Worm (Caenorhabditis elegans): Measurements from ENCODE around the gene fbxa-35.
A peak's percentile ranks its signal among the peaks of the same experiment; 100 is the strongest.

Gene fbxa-35

DNA sequence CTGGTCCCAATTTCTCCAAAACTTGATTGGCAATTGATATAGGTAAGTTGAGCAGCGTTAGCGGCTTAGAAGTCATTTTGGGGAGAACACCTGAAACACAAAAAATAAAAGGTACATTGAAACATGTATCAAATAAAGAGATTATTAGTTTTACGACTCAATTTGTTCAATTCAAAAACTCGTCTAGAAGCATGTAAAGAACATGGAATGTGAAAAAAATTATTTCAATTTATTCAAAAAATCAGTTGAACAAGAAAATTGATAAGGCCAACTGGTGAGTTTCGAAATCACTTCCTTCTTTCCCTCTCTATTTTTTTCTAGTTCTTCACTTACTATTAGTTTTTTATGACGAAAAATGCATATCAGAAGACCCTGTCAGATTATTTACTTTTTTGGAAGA is 20.0 kb upstream of the fbxa-35 start, which contains the start of gene fbxa-30:
TSS of gene fbxa-30 (minus strand) at position 101 of the 400 bp plus-strand sequence.
- TF ChIP-seq xbp-1 (tag; optimal IDR thresholded peaks at IDR 0.05): no peak
- TF ChIP-seq swsn-7 (tag; optimal IDR thresholded peaks at IDR 0.05): no peak
- TF ChIP-seq dsc-1 (tag; optimal IDR thresholded peaks at IDR 0.05): no peak
- TF ChIP-seq hlh-17 (GFP tag; optimal IDR thresholded peaks at IDR 0.05; ENCODE audit: borderline replicate concordance): no peak
- no peak for TF ChIP-seq ets-5 (GFP tag; IDR thresholded peaks at IDR 0.05)
- no peak for TF ChIP-seq Y116A8C.19 (tag; optimal IDR thresholded peaks at IDR 0.05; ENCODE audit: borderline replicate concordance)
- TF ChIP-seq jun-1 (tag; optimal IDR thresholded peaks at IDR 0.05): no peak
- no peak for TF ChIP-seq nhr-19 (GFP tag; conservative IDR thresholded peaks at IDR 0.05)
- no peak for TF ChIP-seq ztf-11 (tag; optimal IDR thresholded peaks at IDR 0.05)
- TF ChIP-seq hlh-4 (tag; optimal IDR thresholded peaks at IDR 0.05): no peak
- TF ChIP-seq nhr-20 (tag; optimal IDR thresholded peaks at IDR 0.05): no peak
- no peak for TF ChIP-seq lin-13 (GFP tag; optimal IDR thresholded peaks at IDR 0.05)
- no peak for TF ChIP-seq pax-3 (tag; optimal IDR thresholded peaks at IDR 0.05)
- no peak for TF ChIP-seq pag-3 (tag; optimal IDR thresholded peaks at IDR 0.05; ENCODE audit: borderline replicate concordance, insufficient read depth)
- TF ChIP-seq lsy-2 (tag; optimal IDR thresholded peaks at IDR 0.05): no peak
- TF ChIP-seq elt-2 (tag; optimal IDR thresholded peaks at IDR 0.05): no peak
- TF ChIP-seq nhr-71 (tag; optimal IDR thresholded peaks at IDR 0.05): no peak
- no peak for TF ChIP-seq snpc-4 (tag; optimal IDR thresholded peaks at IDR 0.05)
- no peak for TF ChIP-seq aha-1 (tag; optimal IDR thresholded peaks at IDR 0.05)

DNA sequence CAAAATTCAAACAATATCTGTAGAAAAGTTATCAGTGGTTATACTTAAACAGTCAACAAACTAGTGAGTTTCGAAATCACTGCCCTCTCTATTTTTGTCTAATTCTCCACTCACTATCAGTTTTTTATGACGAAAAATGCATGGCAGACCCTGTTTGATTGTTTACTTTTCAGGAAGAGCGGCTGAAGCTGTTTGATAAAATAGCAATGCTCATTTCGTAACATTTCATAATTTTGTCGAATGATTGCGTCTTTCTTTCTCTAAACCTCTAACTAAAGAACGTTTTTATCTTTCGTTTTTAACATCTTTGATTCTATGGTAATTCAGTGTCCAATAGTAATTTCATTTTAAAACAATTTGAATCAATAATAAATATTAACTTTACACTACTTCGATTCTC is 16.3 kb upstream of the fbxa-35 start:
- peak in 1 of 2 experiments; percentile 29 for TF ChIP-seq lsy-2 (tag; optimal IDR thresholded peaks at IDR 0.05)
- peak; percentile 53 for TF ChIP-seq hpl-2 (GFP tag; optimal IDR thresholded peaks at IDR 0.05)
- peak; percentile 37 for TF ChIP-seq nhr-20 (tag; optimal IDR thresholded peaks at IDR 0.05)
- no peak for TF ChIP-seq efl-1 (optimal IDR thresholded peaks at IDR 0.05)
- peak in 1 of 2 experiments; percentile 81 for TF ChIP-seq efl-1 (GFP tag; optimal IDR thresholded peaks at IDR 0.05 in 1 of 2)
- peak; percentile 95 for TF ChIP-seq pqm-1 (tag; optimal IDR thresholded peaks at IDR 0.05)
- TF ChIP-seq nhr-90 (tag; optimal IDR thresholded peaks at IDR 0.05; ENCODE audit: poor library complexity): peak; percentile 3
- no peak for TF ChIP-seq mef-2 (tag; optimal IDR thresholded peaks at IDR 0.05)
- TF ChIP-seq elt-2 (tag; optimal IDR thresholded peaks at IDR 0.05): peak; percentile 98
- peak; percentile 51 for TF ChIP-seq jun-1 (tag; optimal IDR thresholded peaks at IDR 0.05)
- no peak for TF ChIP-seq tlp-1 (tag; optimal IDR thresholded peaks at IDR 0.05)
- TF ChIP-seq elt-3 (tag; optimal IDR thresholded peaks at IDR 0.05): peak in 1 of 6 experiments; percentile 43
- peak in 1 of 2 experiments; percentile 27 for TF ChIP-seq mdl-1 (tag; optimal IDR thresholded peaks at IDR 0.05)
- TF ChIP-seq xbp-1 (tag; optimal IDR thresholded peaks at IDR 0.05): no peak
- TF ChIP-seq lin-35 (GFP tag; optimal IDR thresholded peaks at IDR 0.05): peak in 1 of 2 experiments; percentile 38
- TF ChIP-seq dsc-1 (tag; optimal IDR thresholded peaks at IDR 0.05): no peak
- peak; percentile 55 for TF ChIP-seq zip-4 (GFP tag; optimal IDR thresholded peaks at IDR 0.05)
- peak; percentile 25 for TF ChIP-seq pax-3 (tag; optimal IDR thresholded peaks at IDR 0.05)
- peak; percentile 42 for TF ChIP-seq nhr-71 (tag; optimal IDR thresholded peaks at IDR 0.05)
- TF ChIP-seq snu-23 (GFP tag; optimal IDR thresholded peaks at IDR 0.05): no peak
- TF ChIP-seq ceh-88 (GFP tag; IDR thresholded peaks at IDR 0.05): no peak

DNA sequence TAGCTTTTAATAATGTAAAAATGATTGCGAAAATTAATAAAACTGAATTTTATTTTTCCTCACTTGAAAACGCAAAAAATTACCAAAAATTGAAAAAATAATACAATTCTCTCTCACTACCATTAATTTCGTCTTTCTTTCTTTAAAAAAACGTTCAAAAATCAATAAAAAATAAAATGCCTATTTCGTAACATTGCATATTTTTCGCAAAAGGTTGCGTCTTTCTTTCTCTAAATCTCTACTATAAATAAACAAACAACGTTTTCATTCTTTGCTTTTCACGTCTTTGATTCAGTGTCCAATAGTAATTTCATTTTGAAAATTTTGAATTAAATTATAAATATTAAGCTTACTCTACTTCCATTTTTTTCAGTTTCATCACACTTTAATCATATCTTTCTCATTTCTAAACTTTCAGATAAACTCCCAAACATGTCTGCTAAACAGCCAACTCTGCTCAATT is 10.9 kb upstream of the fbxa-35 start, which contains the start of gene fbxa-37:
TSS of gene fbxa-37 (plus strand) at position 413 of the 463 bp plus-strand sequence.
- no peak for TF ChIP-seq nhr-84 (tag; optimal IDR thresholded peaks at IDR 0.05)
- peak; percentile 2 for TF ChIP-seq elt-2 (tag; optimal IDR thresholded peaks at IDR 0.05)
- peak; percentile 61 for TF ChIP-seq lin-14 (GFP tag; optimal IDR thresholded peaks at IDR 0.05)
- TF ChIP-seq F16B12.6 (tag; optimal IDR thresholded peaks at IDR 0.05): no peak
- TF ChIP-seq aly-2 (tag; optimal IDR thresholded peaks at IDR 0.05): no peak
- TF ChIP-seq lin-35 (GFP tag; optimal IDR thresholded peaks at IDR 0.05): peak in 1 of 2 experiments; percentile 25
- TF ChIP-seq nhr-12 (tag; optimal IDR thresholded peaks at IDR 0.05): no peak
- TF ChIP-seq lir-3 (tag; optimal IDR thresholded peaks at IDR 0.05; ENCODE audit: poor library complexity): no peak
- peak; percentile 25 for TF ChIP-seq swsn-7 (tag; optimal IDR thresholded peaks at IDR 0.05)
- TF ChIP-seq ceh-90 (tag; optimal IDR thresholded peaks at IDR 0.05): no peak
- no peak for TF ChIP-seq Y116A8C.19 (tag; optimal IDR thresholded peaks at IDR 0.05; ENCODE audit: borderline replicate concordance)
- TF ChIP-seq lsy-2 (tag; optimal IDR thresholded peaks at IDR 0.05): peak; percentile 37 to 59
- TF ChIP-seq ceh-8 (GFP tag; optimal IDR thresholded peaks at IDR 0.05): no peak
- no peak for TF ChIP-seq unc-62 (GFP tag; optimal IDR thresholded peaks at IDR 0.05)
- TF ChIP-seq tlp-1 (tag; optimal IDR thresholded peaks at IDR 0.05): no peak
- no peak for TF ChIP-seq egl-27 (tag; optimal IDR thresholded peaks at IDR 0.05)
- TF ChIP-seq isw-1 (GFP tag; IDR thresholded peaks at IDR 0.05): no peak
- no peak for TF ChIP-seq dsc-1 (tag; optimal IDR thresholded peaks at IDR 0.05)
- no peak for TF ChIP-seq C16A3.4 (tag; optimal IDR thresholded peaks at IDR 0.05)
- no peak for TF ChIP-seq ets-5 (GFP tag; IDR thresholded peaks at IDR 0.05)
- no peak for TF ChIP-seq fkh-10 (GFP tag; optimal IDR thresholded peaks at IDR 0.05)
- no peak for TF ChIP-seq ztf-11 (tag; optimal IDR thresholded peaks at IDR 0.05)
- TF ChIP-seq nhr-47 (tag; optimal IDR thresholded peaks at IDR 0.05): peak; percentile 18
- peak; percentile 42 for TF ChIP-seq nhr-71 (tag; optimal IDR thresholded peaks at IDR 0.05)
- TF ChIP-seq skn-1 (tag; optimal IDR thresholded peaks at IDR 0.05): peak; percentile 61

Measured in whole organism, L1 larva.